Worm (Caenorhabditis elegans) whole organism, early embryonic: ENCODE data around the gene C05G5.7.

Source experiments
- ceh-13 ChIP-seq: fragments of 200-800 bp; sonication (Bioruptor generic); optimal IDR thresholded peaks from 2 replicates; lab custom pipeline; 2018; ENCODE audit warnings: mild to moderate bottlenecking, missing genetic modification characterization, missing compliant biosample characterization
- flt-1 ChIP-seq: fragments of 200-800 bp; sonication (Bioruptor generic); IDR thresholded peaks from 2 replicates; pipeline ENCODE4 v1.3.6; 2022; ENCODE audit warnings: missing genetic modification characterization, missing compliant biosample characterization

DNA sequence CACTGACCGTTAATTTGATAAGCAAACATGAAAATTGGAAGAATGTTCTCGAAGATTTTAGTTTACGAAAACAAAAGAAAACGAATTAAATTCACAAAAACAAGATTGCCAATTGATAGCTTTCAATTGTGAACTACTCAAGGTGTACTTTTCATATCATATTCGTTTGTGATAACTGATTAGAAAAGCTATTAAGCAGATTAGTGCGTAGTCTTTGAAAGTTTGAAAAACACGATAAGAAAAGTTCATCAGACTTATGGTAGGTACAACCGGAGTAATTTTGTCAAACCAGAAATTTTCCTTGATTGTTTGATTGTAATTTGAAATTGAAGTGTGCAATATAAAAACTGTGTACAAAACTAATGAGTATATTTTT is 44.0 kb upstream of the C05G5.7 start:
- TF ChIP-seq ceh-13 (GFP tag; lab: Kevin White, UChicago) (no peak), flt-1 (GFP tag; lab: Robert Waterston, UW) (no peak)
